Worm (Caenorhabditis elegans) whole organism, L1 larva: ENCODE data around the gene klf-1.

Experiments used
- aha-1 ChIP-seq: fragments of 150-350 bp; optimal IDR thresholded peaks from 2 replicates; lab custom pipeline; 2014; ENCODE audit warnings: missing biosample characterization, missing genetic modification characterization
- blmp-1 ChIP-seq: fragments of 150-350 bp; optimal IDR thresholded peaks from 2 replicates; lab custom pipeline; 2014; ENCODE audit warnings: missing biosample characterization, missing genetic modification characterization
- ceh-82 ChIP-seq, 3 experiments: fragments of 150-350 bp in 1 of 3; sonication (generic microtip) in 2 of 3; optimal IDR thresholded peaks; 2 replicates each; lab custom pipeline; 2014 to 2017; ENCODE audit warnings: missing biosample characterization in 3 of 3, missing genetic modification characterization in 3 of 3
- ceh-90 ChIP-seq: sonication (generic microtip); optimal IDR thresholded peaks from 2 replicates; lab custom pipeline; 2016; ENCODE audit warnings: missing genetic modification characterization, missing compliant biosample characterization
- dpl-1 ChIP-seq, 3 experiments: fragments of 150-350 bp in 2 of 3; sonication (generic microtip) in 1 of 3; optimal IDR thresholded peaks; 2 replicates each; lab custom pipeline; 2014 to 2017; ENCODE audit warnings: missing biosample characterization in 3 of 3, missing genetic modification characterization in 3 of 3, missing genetic modification reagents in 3 of 3
- efl-1 ChIP-seq, 4 experiments: fragments of 150-350 bp; optimal IDR thresholded peaks in 3 of 4; peaks in 1 of 4; 1 replicate in 1 of 4; 2 replicates in 3 of 4; lab custom pipeline; 2014; ENCODE audit warnings: missing biosample characterization in 2 of 4, missing genetic modification characterization in 2 of 4, missing genetic modification reagents in 2 of 4
- elt-2 ChIP-seq: sonication (generic microtip); optimal IDR thresholded peaks from 2 replicates; lab custom pipeline; 2016; ENCODE audit warnings: missing genetic modification characterization, mild to moderate bottlenecking, inconsistent platforms, missing compliant biosample characterization, missing genetic modification reagents
- elt-3 ChIP-seq, 6 experiments: fragments of 150-350 bp in 1 of 6; sonication (generic microtip); optimal IDR thresholded peaks; 2 replicates each; lab custom pipeline; 2017 to 2018; ENCODE audit warnings: missing biosample characterization in 6 of 6, missing genetic modification characterization in 6 of 6, inconsistent platforms in 1 of 6
- fkh-10 ChIP-seq: sonication (generic microtip); optimal IDR thresholded peaks from 2 replicates; lab custom pipeline; 2017; ENCODE audit warnings: missing biosample characterization, missing genetic modification reagents, missing genetic modification characterization
- fkh-8 ChIP-seq: sonication (generic microtip); optimal IDR thresholded peaks from 2 replicates; lab custom pipeline; 2016; ENCODE audit warnings: mild to moderate bottlenecking, missing genetic modification characterization, missing compliant biosample characterization
- fos-1 ChIP-seq: fragments of 150-350 bp; optimal IDR thresholded peaks from 2 replicates; lab custom pipeline; 2014; ENCODE audit warnings: missing biosample characterization, missing genetic modification characterization
- hlh-17 ChIP-seq: fragments of 200-800 bp; sonication (Bioruptor generic); optimal IDR thresholded peaks from 2 replicates; lab custom pipeline; 2018; ENCODE audit warnings: missing genetic modification characterization, mild to moderate bottlenecking, missing compliant biosample characterization, moderate library complexity, borderline replicate concordance
- irx-1 ChIP-seq: sonication (generic microtip); optimal IDR thresholded peaks from 2 replicates; lab custom pipeline; 2016; ENCODE audit warnings: missing genetic modification characterization, missing compliant biosample characterization
- jun-1 ChIP-seq: fragments of 150-350 bp; optimal IDR thresholded peaks from 2 replicates; lab custom pipeline; 2014; ENCODE audit warnings: missing biosample characterization, missing genetic modification reagents, missing genetic modification characterization
- lin-14 ChIP-seq: fragments of 200-800 bp; sonication (Bioruptor generic); optimal IDR thresholded peaks from 2 replicates; lab custom pipeline; 2018; ENCODE audit warnings: mild to moderate bottlenecking, missing genetic modification characterization, moderate library complexity, missing compliant biosample characterization
- lin-15B ChIP-seq: fragments of 150-350 bp; sonication (generic microtip); optimal IDR thresholded peaks from 3 replicates; lab custom pipeline; 2014; ENCODE audit warnings: missing biosample characterization, missing genetic modification characterization
- lin-35 ChIP-seq, 2 experiments: fragments of 150-350 bp; optimal IDR thresholded peaks; 2 replicates each; lab custom pipeline; 2014; ENCODE audit warnings: missing biosample characterization in 2 of 2, missing genetic modification characterization in 2 of 2, missing genetic modification reagents in 2 of 2
- lsy-2 ChIP-seq, 2 experiments: fragments of 150-350 bp; optimal IDR thresholded peaks; 2 replicates each; lab custom pipeline; 2014; ENCODE audit warnings: missing biosample characterization in 2 of 2, missing genetic modification characterization in 2 of 2
- mab-9 ChIP-seq: fragments of 200-800 bp; sonication (Bioruptor generic); IDR thresholded peaks from 2 replicates; pipeline ENCODE4 v1.3.6; 2022; ENCODE audit warnings: missing genetic modification reagents, missing genetic modification characterization, missing compliant biosample characterization
- mdl-1 ChIP-seq, 2 experiments: fragments of 150-350 bp; optimal IDR thresholded peaks; 2 replicates each; lab custom pipeline; 2014 to 2017; ENCODE audit warnings: missing biosample characterization in 2 of 2, missing genetic modification characterization in 2 of 2, inconsistent platforms in 1 of 2
- nhr-11 ChIP-seq: fragments of 150-350 bp; optimal IDR thresholded peaks from 2 replicates; lab custom pipeline; 2014; ENCODE audit warnings: missing biosample characterization, missing genetic modification characterization
- nhr-12 ChIP-seq: sonication (generic microtip); optimal IDR thresholded peaks from 2 replicates; lab custom pipeline; 2017; ENCODE audit warnings: missing biosample characterization, missing genetic modification characterization
- nhr-77 ChIP-seq: fragments of 150-350 bp; optimal IDR thresholded peaks from 2 replicates; lab custom pipeline; 2014; ENCODE audit warnings: missing biosample characterization, missing genetic modification characterization
- nhr-85 ChIP-seq: sonication (generic microtip); peaks from one replicate; lab custom pipeline; 2016; ENCODE audit warnings: missing genetic modification characterization, inconsistent platforms, missing compliant biosample characterization
- pag-3 ChIP-seq: sonication (generic microtip); optimal IDR thresholded peaks from 2 replicates; lab custom pipeline; 2017; ENCODE audit warnings: missing genetic modification characterization, mild to moderate bottlenecking, missing compliant biosample characterization, antibody characterized with exemption, borderline replicate concordance; ENCODE audit not compliant: insufficient read depth
- pax-3 ChIP-seq: fragments of 200-800 bp; sonication (Bioruptor generic); optimal IDR thresholded peaks from 2 replicates; lab custom pipeline; 2018; ENCODE audit warnings: mild to moderate bottlenecking, missing genetic modification characterization, moderate library complexity, missing compliant biosample characterization
- rnt-1 ChIP-seq: sonication (generic microtip); optimal IDR thresholded peaks from 2 replicates; lab custom pipeline; 2016; ENCODE audit warnings: mild to moderate bottlenecking, missing genetic modification characterization, moderate library complexity, missing compliant biosample characterization
- snpc-4 ChIP-seq: fragments of 150-350 bp; optimal IDR thresholded peaks from 2 replicates; lab custom pipeline; 2014; ENCODE audit warnings: missing biosample characterization, missing genetic modification characterization
- sup-37 ChIP-seq: fragments of 200-800 bp; sonication (Bioruptor generic); optimal IDR thresholded peaks from 2 replicates; lab custom pipeline; 2018; ENCODE audit warnings: mild to moderate bottlenecking, missing genetic modification characterization, missing compliant biosample characterization
- unc-30 ChIP-seq: sonication (generic microtip); optimal IDR thresholded peaks from 2 replicates; lab custom pipeline; 2017; ENCODE audit warnings: missing biosample characterization, missing genetic modification characterization
- unc-98 ChIP-seq: fragments of 200-800 bp; sonication (Bioruptor generic); IDR thresholded peaks from 2 replicates; pipeline ENCODE4 v1.3.6; 2022; ENCODE audit warnings: missing genetic modification characterization, missing compliant biosample characterization
- vab-15 ChIP-seq: sonication (generic microtip); optimal IDR thresholded peaks from 2 replicates; lab custom pipeline; 2017; ENCODE audit warnings: missing genotype, mild to moderate bottlenecking, missing genetic modification characterization, missing compliant biosample characterization
- zag-1 ChIP-seq: fragments of 150-350 bp; optimal IDR thresholded peaks from 2 replicates; lab custom pipeline; 2014; ENCODE audit warnings: missing biosample characterization, missing genetic modification characterization

The klf-1 gene

ce11 chrIII:2874144-2874868 is at the start of gene klf-1:
Gene klf-1, plus strand, starts transcription at chrIII:2874818.
- TF ChIP-seq efl-1 (optimal IDR thresholded peaks at IDR 0.05; lab: Kevin White, UChicago) (no peak), efl-1 (GFP tag; optimal IDR thresholded peaks at IDR 0.05 in 1 of 2; lab: Kevin White, UChicago) (peak in 1 of 2 experiments; percentile 60), nhr-85 (peak; percentile 78), rnt-1 (no peak), lin-35 (GFP tag; optimal IDR thresholded peaks at IDR 0.05; lab: Kevin White, UChicago) (peak in 1 of 2 experiments; percentile 6), ceh-82 (tag; optimal IDR thresholded peaks at IDR 0.05; lab: Kevin White, UChicago) (no peak), elt-3 (tag; optimal IDR thresholded peaks at IDR 0.05; lab: Kevin White, UChicago) (peak in 1 of 6 experiments; percentile 3), elt-2 (peak; percentile 30), lsy-2 (tag; optimal IDR thresholded peaks at IDR 0.05; lab: Kevin White, UChicago) (peak in 1 of 2 experiments; percentile 15), nhr-11 (no peak), blmp-1 (peak; percentile 63), aha-1 (tag; lab: Kevin White, UChicago) (no peak), mdl-1 (tag; optimal IDR thresholded peaks at IDR 0.05; lab: Kevin White, UChicago) (peak in 1 of 2 experiments; percentile 16), lin-14 (peak; percentile 36)
- TF ChIP-seq, all 84 proteins: peak for 9

DNA sequence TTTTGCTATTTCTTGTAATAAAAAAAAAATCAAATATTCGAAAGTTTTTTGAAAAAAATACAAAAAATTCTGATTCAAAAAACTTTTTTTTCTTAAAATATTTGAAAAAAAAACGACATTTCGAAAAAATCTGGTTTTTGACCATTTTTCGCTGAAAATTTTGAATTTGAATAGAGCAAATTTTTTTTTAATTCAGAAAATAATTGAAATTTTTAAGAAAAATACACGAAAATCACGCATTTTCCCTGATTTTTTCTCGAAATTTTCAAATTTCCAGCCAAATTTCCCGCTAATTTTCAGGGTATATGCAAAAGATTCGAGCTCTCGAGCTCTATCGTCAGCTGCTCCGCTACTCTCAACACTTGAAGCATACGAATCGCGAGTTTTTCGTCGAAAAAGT is 47.8 kb upstream of the klf-1 start, which contains the start of gene Y71H2AM.1:
Gene Y71H2AM.1, plus strand, starts transcription at position 301 of the 400 bp plus-strand sequence.
- TF ChIP-seq fos-1 (tag; lab: Kevin White, UChicago) (no peak), nhr-77 (tag; lab: Kevin White, UChicago) (no peak), vab-15 (tag; lab: Kevin White, UChicago) (no peak), zag-1 (tag; lab: Kevin White, UChicago) (no peak), ceh-82 (tag; optimal IDR thresholded peaks at IDR 0.05; lab: Kevin White, UChicago) (no peak), nhr-12 (tag; lab: Kevin White, UChicago) (no peak)
- TF ChIP-seq, all 84 proteins: peak for 0

DNA sequence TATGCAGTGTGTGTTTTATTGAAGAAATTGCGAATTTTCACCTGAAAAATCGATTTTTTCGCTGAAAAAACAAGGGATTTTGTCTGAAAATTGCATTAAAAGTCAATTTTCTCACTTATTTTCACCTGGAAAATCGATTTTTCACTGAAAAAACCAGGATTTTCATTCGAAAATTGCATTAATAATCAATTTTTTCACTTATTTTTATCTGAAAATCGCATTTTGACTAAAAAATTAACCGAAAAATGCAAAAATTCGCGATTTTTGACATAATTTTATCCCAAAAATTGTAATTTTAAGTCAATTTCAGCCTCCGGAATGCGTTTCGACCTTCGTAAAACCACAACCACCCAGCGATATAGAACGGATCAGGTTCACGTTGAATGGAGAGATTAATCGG is 42.1 kb upstream of the klf-1 start, which contains the start of gene Y71H2AM.29:
Gene Y71H2AM.29, plus strand, starts transcription at position 301 of the 400 bp plus-strand sequence.
- no peak for TF ChIP-seq irx-1 (tag; lab: Kevin White, UChicago)
- TF ChIP-seq sup-37 (GFP tag; lab: Kevin White, UChicago), result no peak
- no peak for TF ChIP-seq snpc-4 (tag; lab: Kevin White, UChicago)
- no peak for TF ChIP-seq fkh-8 (tag; lab: Kevin White, UChicago)
- TF ChIP-seq unc-30 (tag; lab: Kevin White, UChicago), result no peak
- no peak for TF ChIP-seq vab-15 (tag; lab: Kevin White, UChicago)
- no peak for TF ChIP-seq lsy-2 (tag; optimal IDR thresholded peaks at IDR 0.05; lab: Kevin White, UChicago)
- no peak for TF ChIP-seq unc-98 (GFP tag; lab: Robert Waterston, UW)
- TF ChIP-seq fkh-10 (GFP tag; lab: Kevin White, UChicago), result no peak
- TF ChIP-seq lin-35 (GFP tag; optimal IDR thresholded peaks at IDR 0.05; lab: Kevin White, UChicago), result no peak
- TF ChIP-seq fos-1 (tag; lab: Kevin White, UChicago), result no peak
- TF ChIP-seq pag-3 (tag; lab: Kevin White, UChicago), result no peak
- no peak for TF ChIP-seq jun-1 (tag; lab: Kevin White, UChicago)
- no peak for TF ChIP-seq hlh-17 (GFP tag; lab: Kevin White, UChicago)
- no peak for TF ChIP-seq pax-3 (tag; lab: Kevin White, UChicago)
- no peak for TF ChIP-seq zag-1 (tag; lab: Kevin White, UChicago)
- TF ChIP-seq lin-15B (tag; lab: Kevin White, UChicago), result no peak

- TF ChIP-seq ceh-90, result no peak
- TF ChIP-seq fkh-10 (GFP tag; lab: Kevin White, UChicago), result no peak
- no peak for TF ChIP-seq dpl-1 (GFP tag; optimal IDR thresholded peaks at IDR 0.05; lab: Kevin White, UChicago)
- no peak for TF ChIP-seq nhr-77 (tag; lab: Kevin White, UChicago)
- no peak for TF ChIP-seq ceh-82 (tag; optimal IDR thresholded peaks at IDR 0.05; lab: Kevin White, UChicago)
- TF ChIP-seq mab-9 (GFP tag; lab: Robert Waterston, UW), result no peak
- TF ChIP-seq, all 84 proteins: peak for 0
Observed at ce11 chrIII:2834363-2834762, 40.3 kb upstream of the klf-1 start, which contains the start of gene txdc-17. Gene txdc-17, plus strand, starts transcription at chrIII:2834663.
